Worm (Caenorhabditis elegans): ENCODE data around the gene nhr-209.
"Not testable (repeated sequence)": the region's sequence is repeated elsewhere in the genome, so short reads cannot be mapped to it uniquely, and the experiment has no call there.

nhr-209 gene

DNA sequence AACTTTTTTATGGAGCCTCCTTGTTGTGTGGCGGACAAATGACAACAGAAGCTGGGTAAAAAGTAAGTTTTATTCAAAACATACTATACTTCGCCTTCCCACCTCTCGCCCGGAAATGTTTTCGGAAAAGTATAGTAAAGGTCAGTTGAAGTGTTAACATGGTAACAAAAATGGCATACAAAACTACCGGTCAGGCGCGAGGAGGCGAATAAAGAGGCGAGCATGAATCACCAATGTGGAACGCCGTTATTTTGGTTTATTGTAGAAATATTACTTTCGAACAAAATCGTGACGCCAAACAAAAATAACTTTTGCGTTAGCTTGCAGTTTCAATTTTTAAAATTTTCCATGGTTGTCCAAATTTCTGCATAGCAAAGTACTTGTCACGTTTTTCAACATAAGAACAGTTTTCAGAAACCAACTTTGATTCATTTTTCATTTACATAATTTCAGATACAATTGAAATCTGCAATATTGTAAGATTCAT lies 19.7 kb downstream of the nhr-209 start, which contains the start of gene C13C4.8:
C13C4.8 (plus strand) TSS at position 437 of the 487 bp plus-strand sequence.
- TF ChIP-seq C38D4.7 (GFP tag; optimal IDR thresholded peaks at IDR 0.05) = no peak
- no peak for TF ChIP-seq madf-2 (tag; optimal IDR thresholded peaks at IDR 0.05)
- TF ChIP-seq eyg-1 (tag; optimal IDR thresholded peaks at IDR 0.05) = no peak
- TF ChIP-seq hlh-13 (GFP tag; optimal IDR thresholded peaks at IDR 0.05) = no peak
- no peak for TF ChIP-seq ztf-16 (tag; optimal IDR thresholded peaks at IDR 0.05)
- TF ChIP-seq nhr-232 (tag; optimal IDR thresholded peaks at IDR 0.05) = no peak
- TF ChIP-seq ceh-48 (tag; optimal IDR thresholded peaks at IDR 0.05) = no peak
- TF ChIP-seq pros-1 (tag; optimal IDR thresholded peaks at IDR 0.05) = no peak
- no peak for TF ChIP-seq K09A11.1 (tag; optimal IDR thresholded peaks at IDR 0.05; ENCODE audit: insufficient read depth)

DNA sequence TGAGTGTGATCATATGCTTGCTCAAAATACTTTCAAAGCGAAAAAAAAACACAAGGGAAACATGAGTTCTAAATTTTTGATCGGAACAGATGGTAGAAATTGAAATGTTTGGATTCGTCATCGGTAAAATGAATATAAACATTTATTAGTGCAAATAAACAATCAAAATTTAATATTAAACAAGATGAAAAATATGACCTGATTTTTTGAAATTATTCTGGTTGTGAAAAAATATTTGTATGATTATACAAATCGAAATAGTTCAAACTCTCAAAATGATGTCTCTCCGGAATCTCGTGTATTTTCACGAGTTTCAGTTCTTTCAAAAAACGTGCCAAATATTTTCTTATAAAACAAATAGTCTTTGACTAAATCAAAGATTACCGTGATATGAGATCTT lies 22.4 kb downstream of the nhr-209 start, which contains the start of gene C13C4.7:
C13C4.7 (minus strand) TSS at position 101 of the 400 bp plus-strand sequence.
- TF ChIP-seq unc-42 (tag; optimal IDR thresholded peaks at IDR 0.05) (no peak), lin-11 (tag; optimal IDR thresholded peaks at IDR 0.05) (no peak), sox-4 (tag; optimal IDR thresholded peaks at IDR 0.05) (no peak), ceh-30 (tag; optimal IDR thresholded peaks at IDR 0.05) (no peak), tbx-7 (tag; optimal IDR thresholded peaks at IDR 0.05) (no peak), tbx-2 (tag; optimal IDR thresholded peaks at IDR 0.05) (no peak), dmd-4 (tag; optimal IDR thresholded peaks at IDR 0.05; ENCODE audit: borderline replicate concordance) (no peak), ets-4 (tag; optimal IDR thresholded peaks at IDR 0.05) (no peak), unc-3 (GFP tag; conservative IDR thresholded peaks at IDR 0.05) (no peak), unc-3 (tag; optimal IDR thresholded peaks at IDR 0.05) (no peak), hlh-6 (tag; optimal IDR thresholded peaks at IDR 0.05) (no peak)

DNA sequence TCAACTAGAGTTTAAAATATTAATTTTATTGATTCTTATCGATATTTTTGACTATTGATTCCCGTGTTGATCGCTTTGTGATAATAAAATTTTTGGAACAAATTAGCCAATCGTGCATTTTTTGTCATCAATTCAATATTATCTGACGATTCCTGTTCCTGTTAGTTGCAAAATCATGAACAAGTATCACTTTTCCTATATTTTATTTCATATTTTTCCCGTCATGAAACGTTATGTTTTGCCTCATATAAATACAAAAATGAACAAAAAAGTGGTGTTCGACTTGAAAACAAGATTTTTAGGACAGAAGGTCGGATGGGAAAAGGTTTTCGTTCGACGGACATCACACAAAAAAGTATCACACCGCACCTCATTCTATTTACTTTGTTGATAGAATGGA lies 23.3 kb downstream of the nhr-209 start, which contains the start of gene C13C4.6:
C13C4.6 (plus strand) TSS at position 301 of the 400 bp plus-strand sequence.
- TF ChIP-seq ceh-9 (tag; optimal IDR thresholded peaks at IDR 0.05) = no peak
- TF ChIP-seq ceh-6 (GFP tag; optimal IDR thresholded peaks at IDR 0.05) = no peak
- no peak for TF ChIP-seq sdc-2 (tag; optimal IDR thresholded peaks at IDR 0.05)
- no peak for TF ChIP-seq hlh-30 (tag; optimal IDR thresholded peaks at IDR 0.05; ENCODE audit: insufficient read depth)
- no peak for TF ChIP-seq unc-55 (GFP tag; optimal IDR thresholded peaks at IDR 0.05)
- no peak for TF ChIP-seq elt-4 (tag; optimal IDR thresholded peaks at IDR 0.05)
- no peak for TF ChIP-seq mec-3 (tag; optimal IDR thresholded peaks at IDR 0.05; ENCODE audit: borderline replicate concordance)
- TF ChIP-seq ttx-3 (tag; optimal IDR thresholded peaks at IDR 0.05) = no peak
- TF ChIP-seq ets-4 (tag; optimal IDR thresholded peaks at IDR 0.05) = no peak
- TF ChIP-seq ref-2 (tag; optimal IDR thresholded peaks at IDR 0.05) = no peak
- TF ChIP-seq ceh-48 (tag; optimal IDR thresholded peaks at IDR 0.05) = no peak
- TF ChIP-seq C08G9.2 (tag; optimal IDR thresholded peaks at IDR 0.05) = no peak

DNA sequence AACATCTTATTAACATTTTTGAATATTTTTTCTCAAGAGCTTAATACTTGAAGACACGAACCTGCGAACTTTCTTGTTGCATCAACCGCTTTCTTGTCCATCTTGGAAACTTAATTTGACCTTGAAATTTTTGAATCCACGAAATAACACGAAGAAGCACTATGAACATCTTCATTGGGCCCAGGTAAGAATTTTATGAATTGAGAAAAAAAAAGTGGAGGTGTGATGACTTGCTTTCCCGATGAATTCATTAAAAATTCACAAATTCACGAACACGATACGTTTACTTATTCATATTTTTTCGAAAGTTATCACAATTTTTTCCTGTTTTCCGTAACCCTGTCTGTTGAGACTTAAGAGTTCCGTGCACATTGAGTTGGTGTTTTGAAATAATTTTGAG lies 32.7 kb downstream of the nhr-209 start, which contains the start of gene C27A7.6:
C27A7.6 (minus strand) TSS at position 101 of the 400 bp plus-strand sequence.
- TF ChIP-seq sdc-2, pha-4, Y22D7AL.16 (tag; optimal IDR thresholded peaks at IDR 0.05): not testable (repeated sequence)

DNA sequence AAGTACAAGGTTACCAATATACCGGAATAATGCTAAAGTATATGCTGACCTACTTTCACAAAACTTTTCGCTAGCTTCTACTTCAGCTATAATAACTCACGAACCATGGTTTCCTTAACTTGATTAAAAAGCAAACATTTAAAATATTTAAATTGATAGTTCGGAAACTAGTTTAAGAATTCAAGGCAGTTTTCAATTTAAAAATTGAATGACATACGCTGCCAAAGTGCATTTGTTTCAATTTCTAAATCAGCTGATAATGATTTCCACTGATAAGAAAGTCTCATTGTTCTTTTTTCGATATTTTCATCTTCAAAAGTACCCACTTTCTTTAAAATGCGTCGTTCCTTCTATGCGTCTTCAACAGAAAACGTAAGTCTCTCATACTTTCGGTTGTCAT lies 33.2 kb downstream of the nhr-209 start, which contains the start of gene enpp-1:
enpp-1 (plus strand) TSS at position 301 of the 400 bp plus-strand sequence.
- not testable (repeated sequence) for TF ChIP-seq F13H6.1, unc-86, ahr-1 (tag; optimal IDR thresholded peaks at IDR 0.05)

Measured in whole organism, late embryonic.